Worm (Caenorhabditis elegans) whole organism, mixed stage, embryonic: ENCODE results near the gene C16B8.2.

ENCODE experiments used
- ces-1 ChIP-seq: fragments of 150-350 bp; optimal IDR thresholded peaks from 2 replicates; lab custom pipeline; 2014; ENCODE audit warnings: missing biosample characterization, missing genetic modification reagents, missing genetic modification characterization
- sem-2 ChIP-seq: fragments of 200-800 bp; sonication (Bioruptor generic); optimal IDR thresholded peaks from 2 replicates; lab custom pipeline; 2018; ENCODE audit warnings: mild to moderate bottlenecking, missing genetic modification characterization, missing compliant biosample characterization

- TF ChIP-seq sem-2 (GFP tag; lab: Kevin White, UChicago) (no peak), ces-1 (GFP tag; lab: Kevin White, UChicago) (no peak)
Measured at ce11 chrX:3976755-3977154, 10.5 kb upstream of the C16B8.2 start.
